Fruit fly (Drosophila melanogaster): Measurements from ENCODE around the gene Argk2.

DNA sequence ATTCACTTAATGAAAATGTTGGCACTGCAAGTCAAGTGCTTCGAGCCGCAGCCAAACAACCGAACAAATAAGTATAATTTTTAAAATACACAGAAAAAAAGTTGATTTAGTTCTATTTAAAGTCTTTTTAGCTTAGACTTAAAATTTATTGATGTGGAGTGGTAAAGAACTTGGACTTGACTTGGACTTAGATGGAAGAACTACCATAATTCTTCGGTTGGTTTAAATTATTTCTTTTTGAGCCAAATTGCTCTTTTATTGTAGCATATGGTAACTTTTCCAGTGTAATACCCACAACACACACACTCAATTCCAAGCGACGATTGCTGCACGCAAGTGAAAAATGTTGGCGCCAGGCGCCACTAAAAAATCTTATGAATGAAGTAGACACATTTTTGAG is 19.2 kb upstream of the Argk2 start:
- TF ChIP-seq CG5204 (GFP tag; optimal IDR thresholded peaks at IDR 0.05) (no peak), CG7101 (tag; optimal IDR thresholded peaks at IDR 0.05) (no peak), cnc (optimal IDR thresholded peaks at IDR 0.05) (no peak), CG14711 (tag; optimal IDR thresholded peaks at IDR 0.05) (no peak), kay (GFP tag; ENCODE audit: borderline replicate concordance) (no peak), Hr96 (GFP tag; optimal IDR thresholded peaks at IDR 0.05) (no peak), CG33017 (tag; optimal IDR thresholded peaks at IDR 0.05) (no peak), CG12768 (GFP tag; optimal IDR thresholded peaks at IDR 0.05) (no peak), Mnt (GFP tag; optimal IDR thresholded peaks at IDR 0.05) (no peak), CG7045 (GFP tag; optimal IDR thresholded peaks at IDR 0.05) (no peak), CG1620 (GFP tag; optimal IDR thresholded peaks at IDR 0.05) (no peak), ovo (GFP tag; optimal IDR thresholded peaks at IDR 0.05) (no peak), bab1 (GFP tag; optimal IDR thresholded peaks at IDR 0.05) (no peak), cic (GFP tag; optimal IDR thresholded peaks at IDR 0.05) (no peak)

Measured in whole organism, adult.